Fruit fly (Drosophila melanogaster): ENCODE results near the gene elgi.

DNA sequence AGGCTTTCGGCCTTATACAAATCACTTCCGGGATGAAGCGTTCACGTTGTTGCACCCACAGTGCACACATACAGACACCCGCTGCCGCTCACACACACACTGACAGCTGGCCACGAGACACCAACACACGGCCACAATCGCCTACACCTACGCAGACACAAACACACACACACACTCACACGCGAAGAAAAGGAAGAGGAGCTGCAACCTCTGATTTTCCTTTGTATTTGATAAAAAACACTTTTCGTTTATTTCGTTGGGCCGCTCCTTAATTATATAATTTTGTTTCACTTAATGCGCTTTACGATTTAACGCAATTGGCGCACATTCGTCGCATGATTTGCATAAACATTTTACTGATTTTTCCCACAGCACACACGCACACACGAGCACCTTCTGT is 32.0 kb upstream of the elgi start:
- TF ChIP-seq CG8478 (optimal IDR thresholded peaks at IDR 0.05) (no peak), CTCF (optimal IDR thresholded peaks at IDR 0.05) (no peak)
